Fruit fly (Drosophila melanogaster) whole organism, embryonic: Measurements from ENCODE around the gene CG13311.

Experiments
- Awh ChIP-seq: fragments of 200-800 bp; sonication (Bioruptor generic); IDR thresholded peaks from 2 replicates; pipeline ENCODE4, ENCODE4 v1.3.6; 2022; ENCODE audit warnings: missing biosample characterization, missing genetic modification characterization
- BEAF-32 ChIP-seq: fragments of 200-800 bp; sonication (Bioruptor generic); optimal IDR thresholded peaks from 3 replicates; lab custom pipeline; 2017; ENCODE audit warnings: missing biosample characterization, missing genetic modification characterization, mild to moderate bottlenecking, moderate library complexity, missing genetic modification reagents
- CG1024 ChIP-seq: fragments of 200-800 bp; sonication (Bioruptor generic); IDR thresholded peaks from 2 replicates; pipeline ENCODE4 v1.3.6; 2022; ENCODE audit warnings: missing biosample characterization, missing genetic modification characterization
- CG10565 ChIP-seq: fragments of 200-800 bp; sonication (Bioruptor generic); optimal IDR thresholded peaks from 3 replicates; lab custom pipeline; 2016; ENCODE audit warnings: missing biosample characterization, mild to moderate bottlenecking, missing genetic modification characterization
- CG10654 ChIP-seq: fragments of 200-800 bp; sonication (Bioruptor generic); optimal IDR thresholded peaks from 2 replicates; lab custom pipeline; 2016; ENCODE audit warnings: missing biosample characterization, missing genetic modification characterization
- CG11723 ChIP-seq: fragments of 200-800 bp; sonication (Bioruptor generic); optimal IDR thresholded peaks from 2 replicates; lab custom pipeline; 2017; ENCODE audit warnings: missing biosample characterization, mild to moderate bottlenecking, missing genetic modification characterization
- CG12299 ChIP-seq: fragments of 200-800 bp; sonication (Bioruptor generic); optimal IDR thresholded peaks from 2 replicates; lab custom pipeline; 2018; ENCODE audit warnings: missing biosample characterization, mild to moderate bottlenecking, missing genetic modification characterization
- CG12391 ChIP-seq: fragments of 200-800 bp; sonication (Bioruptor generic); optimal IDR thresholded peaks from 3 replicates; lab custom pipeline; 2018; ENCODE audit warnings: missing biosample characterization, mild to moderate bottlenecking, missing genetic modification characterization, moderate library complexity
- CG12659 ChIP-seq: fragments of 200-800 bp; sonication (Bioruptor generic); optimal IDR thresholded peaks from 3 replicates; lab custom pipeline; 2017; ENCODE audit warnings: mild to moderate bottlenecking, missing biosample characterization, missing genetic modification reagents, missing genetic modification characterization
- CG12942 ChIP-seq: fragments of 200-800 bp; sonication (Bioruptor generic); optimal IDR thresholded peaks from 3 replicates; lab custom pipeline; 2016; ENCODE audit warnings: missing biosample characterization, missing genetic modification characterization
- CG14860 ChIP-seq: fragments of 200-800 bp; sonication (Bioruptor generic); IDR thresholded peaks from 3 replicates; pipeline ENCODE4 v1.3.6; 2022; ENCODE audit warnings: missing biosample characterization, missing genetic modification characterization; ENCODE audit not compliant: partially characterized antibody
- CG15696 ChIP-seq: fragments of 200-800 bp; sonication (Bioruptor generic); optimal IDR thresholded peaks from 2 replicates; lab custom pipeline; 2019; ENCODE audit warnings: missing biosample characterization, mild to moderate bottlenecking, missing genetic modification characterization, moderate library complexity
- CG17359 ChIP-seq: fragments of 200-800 bp; sonication (Bioruptor generic); optimal IDR thresholded peaks from 3 replicates; lab custom pipeline; 2018; ENCODE audit warnings: missing biosample characterization, mild to moderate bottlenecking, missing genetic modification characterization, moderate library complexity
- CG1792 ChIP-seq: fragments of 200-800 bp; sonication (Bioruptor generic); optimal IDR thresholded peaks from 2 replicates; lab custom pipeline; 2016; ENCODE audit warnings: missing biosample characterization, missing genetic modification characterization
- CG18476 ChIP-seq: fragments of 200-800 bp; sonication (Bioruptor generic); optimal IDR thresholded peaks from 2 replicates; lab custom pipeline; 2016; ENCODE audit warnings: missing biosample characterization, mild to moderate bottlenecking, missing genetic modification characterization
- CG2712 ChIP-seq: fragments of 200-800 bp; optimal IDR thresholded peaks from 3 replicates; lab custom pipeline; 2019; ENCODE audit warnings: missing biosample characterization, mild to moderate bottlenecking, missing genetic modification characterization, moderate library complexity
- CG3163 ChIP-seq: fragments of 200-800 bp; sonication (Bioruptor generic); optimal IDR thresholded peaks from 3 replicates; lab custom pipeline; 2016; ENCODE audit warnings: missing biosample characterization, missing genetic modification characterization
- CG32767 ChIP-seq: fragments of 200-800 bp; sonication (Bioruptor generic); IDR thresholded peaks from 2 replicates; pipeline ENCODE4 v1.3.6; 2022; ENCODE audit warnings: missing biosample characterization, missing genetic modification characterization
- CG34422 ChIP-seq: fragments of 200-800 bp; sonication (Bioruptor generic); IDR thresholded peaks from 3 replicates; pipeline ENCODE4 v1.3.6; 2022; ENCODE audit warnings: missing biosample characterization, missing genetic modification characterization
- CG3726 ChIP-seq: fragments of 200-800 bp; sonication (Bioruptor generic); IDR thresholded peaks from 3 replicates; pipeline ENCODE4, ENCODE4 v1.3.6; 2022; ENCODE audit warnings: missing biosample characterization, missing genetic modification characterization
- CG4854 ChIP-seq: fragments of 200-800 bp; sonication (Bioruptor generic); optimal IDR thresholded peaks from 2 replicates; lab custom pipeline; 2016; ENCODE audit warnings: missing biosample characterization, missing genetic modification characterization, inconsistent platforms
- CG5180 ChIP-seq: fragments of 200-800 bp; sonication (Bioruptor generic); optimal IDR thresholded peaks from 3 replicates; lab custom pipeline; 2017; ENCODE audit warnings: missing biosample characterization, missing genetic modification characterization, mild to moderate bottlenecking, moderate library complexity, missing genetic modification reagents
- CG9876 ChIP-seq: fragments of 200-800 bp; sonication (Bioruptor generic); optimal IDR thresholded peaks from 2 replicates; lab custom pipeline; 2016; ENCODE audit warnings: missing biosample characterization, missing genetic modification characterization
- CHES-1-like ChIP-seq: fragments of 200-800 bp; sonication (Bioruptor generic); optimal IDR thresholded peaks from 2 replicates; lab custom pipeline; 2016; ENCODE audit warnings: missing biosample characterization, missing genetic modification characterization
- Camta ChIP-seq: fragments of 200-800 bp; sonication (Bioruptor generic); optimal IDR thresholded peaks from 2 replicates; lab custom pipeline; 2016; ENCODE audit warnings: missing biosample characterization, missing genetic modification characterization
- Dad ChIP-seq: fragments of 200-800 bp; sonication (Bioruptor generic); optimal IDR thresholded peaks from 3 replicates; lab custom pipeline; 2016; ENCODE audit warnings: missing biosample characterization, missing genetic modification characterization
- Dip3 ChIP-seq: fragments of 200-800 bp; sonication (Bioruptor generic); optimal IDR thresholded peaks from 3 replicates; lab custom pipeline; 2016; ENCODE audit warnings: missing biosample characterization, missing genetic modification characterization
- E2f1 ChIP-seq: fragments of 200-800 bp; sonication (Bioruptor generic); IDR thresholded peaks from 2 replicates; pipeline ENCODE4 v1.3.6; 2022; ENCODE audit warnings: missing biosample characterization, missing genetic modification characterization
- Hand ChIP-seq: fragments of 200-800 bp; sonication (Bioruptor generic); optimal IDR thresholded peaks from 2 replicates; lab custom pipeline; 2017; ENCODE audit warnings: mild to moderate bottlenecking, missing biosample characterization, missing genetic modification reagents, missing genetic modification characterization
- Hsf ChIP-seq: fragments of 200-800 bp; sonication (Bioruptor generic); optimal IDR thresholded peaks from 3 replicates; lab custom pipeline; 2016; ENCODE audit warnings: missing biosample characterization, missing genetic modification characterization
- MESR4 ChIP-seq: fragments of 200-800 bp; sonication (Bioruptor generic); optimal IDR thresholded peaks from 2 replicates; lab custom pipeline; 2018; ENCODE audit warnings: missing biosample characterization, mild to moderate bottlenecking, missing genetic modification characterization, moderate library complexity
- Mad ChIP-seq: fragments of 200-800 bp; sonication (Bioruptor generic); optimal IDR thresholded peaks from 2 replicates; lab custom pipeline; 2016; ENCODE audit warnings: missing biosample characterization, missing genetic modification characterization
- Med ChIP-seq: fragments of 200-800 bp; sonication (Bioruptor generic); peaks from one replicate; lab custom pipeline; 2016; ENCODE audit warnings: missing biosample characterization, missing genetic modification characterization, mild to moderate bottlenecking, inconsistent platforms, moderate library complexity
- Meics ChIP-seq: fragments of 200-800 bp; sonication (Bioruptor generic); optimal IDR thresholded peaks from 2 replicates; lab custom pipeline; 2017; ENCODE audit warnings: missing biosample characterization, mild to moderate bottlenecking, missing genetic modification characterization
- Usf ChIP-seq: fragments of 200-800 bp; sonication (Bioruptor generic); optimal IDR thresholded peaks from 2 replicates; lab custom pipeline; 2017; ENCODE audit warnings: missing genotype, missing biosample characterization, missing genetic modification characterization
- bigmax ChIP-seq: fragments of 200-800 bp; sonication (Bioruptor generic); optimal IDR thresholded peaks from 2 replicates; lab custom pipeline; 2018; ENCODE audit warnings: missing biosample characterization, mild to moderate bottlenecking, missing genetic modification characterization
- cas ChIP-seq: fragments of 200-800 bp; sonication (Bioruptor generic); IDR thresholded peaks from 2 replicates; pipeline ENCODE4 v1.3.6; 2022; ENCODE audit warnings: missing biosample characterization, missing genetic modification characterization
- gcm ChIP-seq: fragments of 200-800 bp; sonication (Bioruptor generic); optimal IDR thresholded peaks from 2 replicates; lab custom pipeline; 2019; ENCODE audit warnings: missing biosample characterization, mild to moderate bottlenecking, missing genetic modification characterization, moderate library complexity
- gem ChIP-seq: fragments of 200-800 bp; sonication (Bioruptor generic); optimal IDR thresholded peaks from 2 replicates; lab custom pipeline; 2019; ENCODE audit warnings: missing biosample characterization, mild to moderate bottlenecking, missing genetic modification characterization, moderate library complexity
- grn ChIP-seq: fragments of 200-800 bp; sonication (Bioruptor generic); optimal IDR thresholded peaks from 3 replicates; lab custom pipeline; 2017; ENCODE audit warnings: missing biosample characterization, missing genetic modification characterization
- h ChIP-seq: fragments of >200 bp; optimal IDR thresholded peaks from 2 replicates; lab custom pipeline; 2017
- ken ChIP-seq: fragments of 200-800 bp; sonication (Bioruptor generic); IDR thresholded peaks from 3 replicates; pipeline ENCODE4 v1.3.6; 2022; ENCODE audit warnings: missing biosample characterization, missing genetic modification characterization
- oc ChIP-seq: fragments of 200-800 bp; sonication (Bioruptor generic); optimal IDR thresholded peaks from 2 replicates; lab custom pipeline; 2018; ENCODE audit warnings: missing biosample characterization, mild to moderate bottlenecking, missing genetic modification characterization, moderate library complexity
- pan ChIP-seq, 4 experiments: fragments of >200 bp in 3 of 4; fragments of 200-800 bp in 1 of 4; sonication (Bioruptor generic) in 1 of 4; optimal IDR thresholded peaks in 3 of 4; IDR thresholded peaks in 1 of 4; 2 replicates each; pipeline versions ENCODE4 v1.3.6 to Lab custom; 2017 to 2022; ENCODE audit warnings: missing biosample characterization in 2 of 4, missing genetic modification characterization in 2 of 4, mixed read lengths in 1 of 4
- phol ChIP-seq: fragments of 200-800 bp; sonication (Bioruptor generic); optimal IDR thresholded peaks from 3 replicates; lab custom pipeline; 2018; ENCODE audit warnings: missing biosample characterization, mild to moderate bottlenecking, missing genetic modification characterization, moderate library complexity
- pzg ChIP-seq: fragments of 200-800 bp; sonication (Bioruptor generic); optimal IDR thresholded peaks from 3 replicates; lab custom pipeline; 2018; ENCODE audit warnings: missing biosample characterization, mild to moderate bottlenecking, missing genetic modification characterization, moderate library complexity
- sob ChIP-seq: fragments of 200-800 bp; sonication (Bioruptor generic); IDR thresholded peaks from 2 replicates; pipeline ENCODE4 v1.3.6; 2022; ENCODE audit warnings: missing biosample characterization, missing genetic modification characterization
- tin ChIP-seq: fragments of 200-800 bp; sonication (Bioruptor generic); optimal IDR thresholded peaks from 3 replicates; lab custom pipeline; 2016; ENCODE audit warnings: missing biosample characterization, missing genetic modification characterization
- yki ChIP-seq: fragments of >200 bp; optimal IDR thresholded peaks from 3 replicates; lab custom pipeline; 2018
- z ChIP-seq: fragments of 200-800 bp; sonication (Bioruptor generic); IDR thresholded peaks from 3 replicates; pipeline ENCODE4 v1.3.6; 2022; ENCODE audit warnings: missing biosample characterization, missing genetic modification characterization

The CG13311 gene

dm6 chr3L:8772998-8773684 lies 28.8 kb downstream of the CG13311 start (continued):
- TF ChIP-seq ken = peak; percentile 22; the same call in 1 of the 3 replicates
- peak; percentile 48 for TF ChIP-seq CG12942 (GFP tag; lab: Kevin White, UChicago)
- TF ChIP-seq yki (lab: Kevin White, UChicago) = no peak
- TF ChIP-seq pan (optimal IDR thresholded peaks at IDR 0.05; lab: Kevin White, UChicago) = no peak
- peak in 1 of 2 experiments; percentile 86 for TF ChIP-seq pan (GFP tag; optimal IDR thresholded peaks at IDR 0.05 in 1 of 2, IDR thresholded peaks at IDR 0.05 in 1 of 2)
- TF ChIP-seq CG2712 (tag; lab: Kevin White, UChicago) = peak; percentile 87
- no peak for TF ChIP-seq cas (GFP tag; lab: Robert Waterston, UW)
- peak; percentile 55 for TF ChIP-seq tin (GFP tag; lab: Kevin White, UChicago)
- TF ChIP-seq CG17359 (tag; lab: Kevin White, UChicago) = peak; percentile 79
- TF ChIP-seq pzg = no peak
- peak; percentile 17 for TF ChIP-seq Meics (GFP tag; lab: Kevin White, UChicago)
- TF ChIP-seq CG12299 (tag; lab: Kevin White, UChicago) = peak; percentile 6
- TF ChIP-seq BEAF-32 (GFP tag; lab: Kevin White, UChicago) = no peak
- peak; percentile 50; the same call in 1 of the 2 replicates for TF ChIP-seq sob (GFP tag; lab: Robert Waterston, UW)
- TF ChIP-seq phol (tag; lab: Kevin White, UChicago) = peak; percentile 79
- TF ChIP-seq Dad (GFP tag; lab: Kevin White, UChicago) = peak; percentile 5
- peak; percentile 53 for TF ChIP-seq CG12659
- peak; percentile 61 for TF ChIP-seq Mad (GFP tag; lab: Kevin White, UChicago)
- no peak for TF ChIP-seq MESR4
- no peak for TF ChIP-seq CG1792 (GFP tag; lab: Kevin White, UChicago)
- TF ChIP-seq CG14860 (GFP tag; lab: Robert Waterston, UW) = no peak
- peak; percentile 8 for TF ChIP-seq Camta (GFP tag; lab: Kevin White, UChicago)
- TF ChIP-seq Med = peak; percentile 63
- TF ChIP-seq gcm = peak; percentile 79
- TF ChIP-seq CG10654 (GFP tag; lab: Kevin White, UChicago) = peak; percentile 51
- TF ChIP-seq Hsf = peak; percentile 69
- TF ChIP-seq CG18476 = peak; percentile 17
- TF ChIP-seq grn (GFP tag; lab: Kevin White, UChicago) = no peak
- peak; percentile 63 for TF ChIP-seq CG11723 (GFP tag; lab: Kevin White, UChicago)
- TF ChIP-seq z (GFP tag; lab: Robert Waterston, UW) = no peak
- no peak for TF ChIP-seq CG10565 (GFP tag; lab: Kevin White, UChicago)
- no peak for TF ChIP-seq h
- TF ChIP-seq Hand (GFP tag; lab: Kevin White, UChicago) = no peak
- TF ChIP-seq Dip3 = peak; percentile 23
- TF ChIP-seq E2f1 = peak; percentile 56
- TF ChIP-seq CG12391 (tag; lab: Kevin White, UChicago) = peak; percentile 85
- peak; percentile 25 for TF ChIP-seq CG5180 (GFP tag; lab: Kevin White, UChicago)
- peak; percentile 71 for TF ChIP-seq Awh (GFP tag; lab: Robert Waterston, UW)
- TF ChIP-seq CG34422 (GFP tag; lab: Robert Waterston, UW) = peak; percentile 70
- TF ChIP-seq CG1024 (GFP tag; lab: Robert Waterston, UW) = no peak
- no peak for TF ChIP-seq CG3726 (GFP tag; lab: Robert Waterston, UW)
- TF ChIP-seq CHES-1-like (GFP tag; lab: Kevin White, UChicago) = no peak
- TF ChIP-seq CG15696 = peak; percentile 38
- peak; percentile 91 for TF ChIP-seq oc
- TF ChIP-seq Usf (GFP tag; lab: Kevin White, UChicago) = no peak
- TF ChIP-seq bigmax (GFP tag; lab: Kevin White, UChicago) = no peak
- peak; percentile 86 for TF ChIP-seq gem (tag; lab: Kevin White, UChicago)
- TF ChIP-seq CG4854 (GFP tag; lab: Kevin White, UChicago) = peak; percentile 38
- peak; percentile 68 for TF ChIP-seq CG32767 (GFP tag; lab: Robert Waterston, UW)
- peak; percentile 21 for TF ChIP-seq CG3163 (GFP tag; lab: Kevin White, UChicago)
- no peak for TF ChIP-seq CG9876 (GFP tag; lab: Kevin White, UChicago)
